Worm (Caenorhabditis elegans): ENCODE measurements around the gene pmt-1.

- peak; percentile 44 for TF ChIP-seq lin-14 (GFP tag; optimal IDR thresholded peaks at IDR 0.05)
- TF ChIP-seq tbx-2 (tag; optimal IDR thresholded peaks at IDR 0.05), result no peak
- TF ChIP-seq lin-13 (GFP tag; optimal IDR thresholded peaks at IDR 0.05), result no peak
- TF ChIP-seq dsc-1 (tag; optimal IDR thresholded peaks at IDR 0.05), result no peak
- peak; percentile 73 for TF ChIP-seq blmp-1 (tag; optimal IDR thresholded peaks at IDR 0.05)
- TF ChIP-seq elt-3 (tag; optimal IDR thresholded peaks at IDR 0.05), result peak in 2 of 6 experiments; percentile 43 to 80
- TF ChIP-seq ztf-4 (tag; optimal IDR thresholded peaks at IDR 0.05), result no peak
- peak in 1 of 3 experiments; percentile 4 for TF ChIP-seq dpl-1 (GFP tag; optimal IDR thresholded peaks at IDR 0.05)
These were observed at the start of gene pmt-1 for ce11 chrII:5282192-5282591.

All from whole organism, L1 larva.